Worm (Caenorhabditis elegans) whole organism, L4 larva: ENCODE measurements around the gene smc-5.

Experiments
- F26F4.8 ChIP-seq: fragments of 200-800 bp; sonication (Bioruptor generic); conservative IDR thresholded peaks from 2 replicates; pipeline ENCODE4 v1.3.6; 2022; ENCODE audit warnings: missing genetic modification characterization, missing compliant biosample characterization
- F37D6.2 ChIP-seq: sonication (generic microtip); optimal IDR thresholded peaks from 2 replicates; lab custom pipeline; 2016; ENCODE audit warnings: mild to moderate bottlenecking, missing genetic modification characterization, missing compliant biosample characterization
- T26A8.4 ChIP-seq: fragments of 200-800 bp; sonication (Bioruptor generic); IDR thresholded peaks from 2 replicates; pipeline ENCODE4 v1.3.6; 2022; ENCODE audit warnings: missing genetic modification characterization, missing compliant biosample characterization
- Y105C5A.15 ChIP-seq: fragments of 200-800 bp; sonication (Bioruptor generic); IDR thresholded peaks from 2 replicates; pipeline ENCODE4 v1.3.6; 2022; ENCODE audit warnings: missing genetic modification characterization, missing compliant biosample characterization
- Y75B8A.6 ChIP-seq: fragments of 200-800 bp; sonication (Bioruptor generic); IDR thresholded peaks from 2 replicates; pipeline ENCODE4 v1.3.6; 2022; ENCODE audit warnings: missing genetic modification reagents, missing genetic modification characterization, missing compliant biosample characterization
- ZK546.5 ChIP-seq, 2 experiments: sonication (generic microtip); optimal IDR thresholded peaks; 2 replicates each; lab custom pipeline; 2017; ENCODE audit warnings: missing biosample characterization in 2 of 2, missing genetic modification characterization in 2 of 2
- ama-1 ChIP-seq: fragments of 150-350 bp; optimal IDR thresholded peaks from 2 replicates; lab custom pipeline; 2014; ENCODE audit warnings: inconsistent platforms, mixed read lengths
- arid-1 ChIP-seq: fragments of 200-800 bp; sonication (Bioruptor generic); conservative IDR thresholded peaks from 2 replicates; pipeline ENCODE4 v1.3.6; 2022; ENCODE audit warnings: missing genetic modification reagents, missing genetic modification characterization, missing compliant biosample characterization
- ceh-20 ChIP-seq: fragments of 200-800 bp; sonication (Bioruptor generic); IDR thresholded peaks from 2 replicates; pipeline ENCODE4 v1.3.6; 2022; ENCODE audit warnings: missing genetic modification reagents, missing genetic modification characterization, missing compliant biosample characterization
- ceh-32 ChIP-seq: sonication (generic microtip); optimal IDR thresholded peaks from 2 replicates; lab custom pipeline; 2016; ENCODE audit warnings: mild to moderate bottlenecking, missing genetic modification characterization, missing compliant biosample characterization; ENCODE audit not compliant: poor library complexity
- ceh-44 ChIP-seq: fragments of 200-800 bp; sonication (Bioruptor generic); IDR thresholded peaks from 2 replicates; pipeline ENCODE4 v1.3.6; 2022; ENCODE audit warnings: missing genetic modification reagents, missing genetic modification characterization, missing compliant biosample characterization
- ces-1 ChIP-seq: fragments of 150-350 bp; sonication (generic microtip); optimal IDR thresholded peaks from 4 replicates; lab custom pipeline; 2014; ENCODE audit warnings: missing biosample characterization, missing genetic modification reagents, missing genetic modification characterization
- cey-2 ChIP-seq: sonication (generic microtip); optimal IDR thresholded peaks from 3 replicates; lab custom pipeline; 2017; ENCODE audit warnings: missing genetic modification characterization, mild to moderate bottlenecking, missing compliant biosample characterization, antibody characterized with exemption, borderline replicate concordance; ENCODE audit not compliant: insufficient read depth
- daf-16 ChIP-seq, 3 experiments: sonication (generic microtip); optimal IDR thresholded peaks; 2 replicates each; lab custom pipeline; 2016 to 2017; ENCODE audit warnings: missing genetic modification characterization in 3 of 3, missing genetic modification reagents in 3 of 3, mild to moderate bottlenecking in 2 of 3, missing compliant biosample characterization in 2 of 3, missing biosample characterization in 1 of 3, moderate library complexity in 1 of 3
- daf-8 ChIP-seq: fragments of 200-800 bp; sonication (Bioruptor generic); IDR thresholded peaks from 2 replicates; pipeline ENCODE4 v1.3.6; 2022; ENCODE audit warnings: missing genetic modification characterization, missing compliant biosample characterization
- dmd-6 ChIP-seq: fragments of 200-800 bp; sonication (Bioruptor generic); IDR thresholded peaks from 2 replicates; pipeline ENCODE4 v1.3.6; 2022; ENCODE audit warnings: missing genetic modification reagents, missing genetic modification characterization, missing compliant biosample characterization
- dmd-8 ChIP-seq: fragments of 200-800 bp; sonication (Bioruptor generic); IDR thresholded peaks from 2 replicates; pipeline ENCODE4 v1.3.6; 2022; ENCODE audit warnings: missing genetic modification characterization, missing compliant biosample characterization
- dpl-1 ChIP-seq: fragments of 150-350 bp; optimal IDR thresholded peaks from 2 replicates; lab custom pipeline; 2014; ENCODE audit warnings: missing biosample characterization, missing genetic modification reagents, missing genetic modification characterization
- dve-1 ChIP-seq: sonication (generic microtip); optimal IDR thresholded peaks from 2 replicates; lab custom pipeline; 2017; ENCODE audit warnings: antibody characterized with exemption, mild to moderate bottlenecking, missing genetic modification characterization, missing compliant biosample characterization; ENCODE audit not compliant: insufficient read depth
- egl-27 ChIP-seq: sonication (generic microtip); optimal IDR thresholded peaks from 3 replicates; lab custom pipeline; 2017; ENCODE audit warnings: missing biosample characterization, missing genetic modification reagents, missing genetic modification characterization
- egl-43 ChIP-seq: fragments of 200-800 bp; sonication (Bioruptor generic); IDR thresholded peaks from 2 replicates; pipeline ENCODE4 v1.3.6; 2022; ENCODE audit warnings: missing genetic modification reagents, missing genetic modification characterization, missing compliant biosample characterization
- hlh-11 ChIP-seq: fragments of 200-800 bp; sonication (Bioruptor generic); optimal IDR thresholded peaks from 2 replicates; lab custom pipeline; 2018; ENCODE audit warnings: mild to moderate bottlenecking, missing genetic modification characterization, missing compliant biosample characterization
- hlh-30 ChIP-seq: sonication (generic microtip); optimal IDR thresholded peaks from 2 replicates; lab custom pipeline; 2017; ENCODE audit warnings: antibody characterized with exemption, mild to moderate bottlenecking, missing genetic modification characterization, missing compliant biosample characterization; ENCODE audit not compliant: insufficient read depth
- hmg-1.1 ChIP-seq: fragments of 200-800 bp; sonication (Bioruptor generic); IDR thresholded peaks from 2 replicates; pipeline ENCODE4 v1.3.6; 2022; ENCODE audit warnings: missing genetic modification reagents, missing genetic modification characterization, missing compliant biosample characterization
- lin-1 ChIP-seq: fragments of 200-800 bp; sonication (Bioruptor generic); IDR thresholded peaks from 2 replicates; pipeline ENCODE4 v1.3.6; 2022; ENCODE audit warnings: missing genetic modification reagents, missing genetic modification characterization, missing compliant biosample characterization
- lin-15B ChIP-seq: fragments of 150-350 bp; sonication (generic microtip); optimal IDR thresholded peaks from 3 replicates; lab custom pipeline; 2014; ENCODE audit warnings: missing biosample characterization, missing genetic modification characterization
- lin-38 ChIP-seq: fragments of 200-800 bp; sonication (Bioruptor generic); IDR thresholded peaks from 2 replicates; pipeline ENCODE4 v1.3.6; 2022; ENCODE audit warnings: missing genetic modification reagents, missing genetic modification characterization, missing compliant biosample characterization
- lin-39 ChIP-seq: fragments of 150-350 bp; optimal IDR thresholded peaks from 2 replicates; lab custom pipeline; 2014; ENCODE audit warnings: missing biosample characterization, missing genetic modification reagents, missing genetic modification characterization
- lsy-2 ChIP-seq, 2 experiments: fragments of 150-350 bp in 1 of 2; sonication (generic microtip) in 1 of 2; optimal IDR thresholded peaks; 2 replicates each; lab custom pipeline; 2014 to 2017; ENCODE audit warnings: missing biosample characterization in 2 of 2, missing genetic modification characterization in 2 of 2
- madf-5 ChIP-seq, 2 experiments: fragments of 200-800 bp; sonication (Bioruptor generic); IDR thresholded peaks; 2 replicates each; pipeline ENCODE4 v1.3.6; 2022; ENCODE audit warnings: missing compliant biosample characterization in 2 of 2, missing genetic modification characterization in 2 of 2
- madf-9 ChIP-seq: fragments of 200-800 bp; sonication (Bioruptor generic); conservative IDR thresholded peaks from 2 replicates; pipeline ENCODE4 v1.3.6; 2022; ENCODE audit warnings: missing genetic modification reagents, missing genetic modification characterization, missing compliant biosample characterization
- mdt-29 ChIP-seq: fragments of 200-800 bp; sonication (Bioruptor generic); IDR thresholded peaks from 2 replicates; pipeline ENCODE4 v1.3.6; 2022; ENCODE audit warnings: missing genetic modification reagents, missing genetic modification characterization, missing compliant biosample characterization
- mes-2 ChIP-seq: sonication (generic microtip); optimal IDR thresholded peaks from 2 replicates; lab custom pipeline; 2016; ENCODE audit warnings: missing genotype, mild to moderate bottlenecking, missing genetic modification characterization, missing compliant biosample characterization; ENCODE audit not compliant: poor library complexity, severe bottlenecking
- mxl-2 ChIP-seq: fragments of 200-800 bp; sonication (Bioruptor generic); conservative IDR thresholded peaks from 2 replicates; pipeline ENCODE4 v1.3.6; 2022; ENCODE audit warnings: missing genetic modification reagents, missing genetic modification characterization, missing compliant biosample characterization
- nhr-10 ChIP-seq: fragments of 150-350 bp; optimal IDR thresholded peaks from 2 replicates; lab custom pipeline; 2014; ENCODE audit warnings: missing biosample characterization, missing genetic modification characterization
- nhr-111 ChIP-seq: fragments of 200-800 bp; sonication (Bioruptor generic); optimal IDR thresholded peaks from 2 replicates; lab custom pipeline; 2018; ENCODE audit warnings: mild to moderate bottlenecking, missing genetic modification characterization, missing compliant biosample characterization
- nhr-25 ChIP-seq: sonication (generic microtip); optimal IDR thresholded peaks from 2 replicates; lab custom pipeline; 2017; ENCODE audit warnings: missing genetic modification characterization, mild to moderate bottlenecking, missing compliant biosample characterization, antibody characterized with exemption, moderate library complexity, borderline replicate concordance; ENCODE audit not compliant: insufficient read depth
- nhr-48 ChIP-seq: sonication (generic microtip); optimal IDR thresholded peaks from 2 replicates; lab custom pipeline; 2016; ENCODE audit warnings: mild to moderate bottlenecking, missing genetic modification characterization, missing compliant biosample characterization
- nhr-77 ChIP-seq: fragments of 150-350 bp; optimal IDR thresholded peaks from 2 replicates; lab custom pipeline; 2014; ENCODE audit warnings: missing biosample characterization, missing genetic modification characterization
- rbr-2 ChIP-seq: sonication (generic microtip); optimal IDR thresholded peaks from 2 replicates; lab custom pipeline; 2016; ENCODE audit warnings: missing genotype, missing genetic modification characterization, missing compliant biosample characterization
- saeg-2 ChIP-seq: fragments of 200-800 bp; sonication (Bioruptor generic); IDR thresholded peaks from 2 replicates; pipeline ENCODE4 v1.3.6; 2022; ENCODE audit warnings: missing genetic modification reagents, missing genetic modification characterization, missing compliant biosample characterization
- set-16 ChIP-seq: fragments of 200-800 bp; sonication (Bioruptor generic); IDR thresholded peaks from 2 replicates; pipeline ENCODE4 v1.3.6; 2022; ENCODE audit warnings: missing genetic modification reagents, missing genetic modification characterization, missing compliant biosample characterization
- spr-1 ChIP-seq: sonication (generic microtip); optimal IDR thresholded peaks from 2 replicates; lab custom pipeline; 2016; ENCODE audit warnings: mild to moderate bottlenecking, missing genetic modification characterization, missing compliant biosample characterization
- tra-1 ChIP-seq: fragments of 200-800 bp; sonication (Bioruptor generic); IDR thresholded peaks from 2 replicates; pipeline ENCODE4 v1.3.6; 2022; ENCODE audit warnings: missing genetic modification reagents, missing genetic modification characterization, missing compliant biosample characterization
- zag-1 ChIP-seq: fragments of 150-350 bp; optimal IDR thresholded peaks from 2 replicates; lab custom pipeline; 2014; ENCODE audit warnings: missing biosample characterization, missing genetic modification characterization
- zfp-2 ChIP-seq: sonication (generic microtip); optimal IDR thresholded peaks from 2 replicates; lab custom pipeline; 2016; ENCODE audit warnings: mild to moderate bottlenecking, missing genetic modification characterization, missing compliant biosample characterization
- zip-11 ChIP-seq: fragments of 200-800 bp; sonication (Bioruptor generic); IDR thresholded peaks from 2 replicates; pipeline ENCODE4 v1.3.6; 2022; ENCODE audit warnings: missing genetic modification characterization, missing compliant biosample characterization
- zip-2 ChIP-seq: fragments of 150-350 bp; optimal IDR thresholded peaks from 2 replicates; lab custom pipeline; 2014; ENCODE audit warnings: missing biosample characterization, missing genetic modification characterization
- ztf-11 ChIP-seq: fragments of 150-350 bp; optimal IDR thresholded peaks from 2 replicates; lab custom pipeline; 2014; ENCODE audit warnings: missing biosample characterization, missing genetic modification characterization

Gene smc-5

ce11 chrII:5081124-5081913 lies 19.4 kb downstream of the smc-5 start, which contains the start of gene dsh-2 (continued):
- TF ChIP-seq ceh-44, result no peak
- peak; percentile 55 for TF ChIP-seq hlh-11 (tag; lab: Kevin White, UChicago)
- no peak for TF ChIP-seq spr-1 (tag; lab: Kevin White, UChicago)
- no peak for TF ChIP-seq daf-8 (GFP tag; lab: Robert Waterston, UW)
- TF ChIP-seq dpl-1 (GFP tag; lab: Kevin White, UChicago), result peak; percentile 77
- TF ChIP-seq lsy-2 (tag; optimal IDR thresholded peaks at IDR 0.05; lab: Kevin White, UChicago), result peak in 1 of 2 experiments; percentile 73
- no peak for TF ChIP-seq nhr-111
- TF ChIP-seq ama-1, result no peak
- TF ChIP-seq zfp-2 (tag; lab: Kevin White, UChicago), result no peak
- no peak for TF ChIP-seq F37D6.2 (tag; lab: Kevin White, UChicago)
- TF ChIP-seq hlh-30, result peak; percentile 84
- TF ChIP-seq madf-9 (GFP tag; lab: Robert Waterston, UW), result no peak
- no peak for TF ChIP-seq set-16 (GFP tag; lab: Robert Waterston, UW)
- TF ChIP-seq lin-38 (GFP tag; lab: Robert Waterston, UW), result peak; percentile 55
- TF ChIP-seq ceh-20 (GFP tag; lab: Robert Waterston, UW), result no peak
- no peak for TF ChIP-seq egl-27 (tag; lab: Kevin White, UChicago)
- TF ChIP-seq dmd-6, result peak; percentile 13; the same call in 1 of the 2 replicates
- no peak for TF ChIP-seq lin-1 (GFP tag; lab: Robert Waterston, UW)
- no peak for TF ChIP-seq ztf-11 (tag; lab: Kevin White, UChicago)
- no peak for TF ChIP-seq cey-2 (tag; lab: Kevin White, UChicago)
- peak; percentile 85 for TF ChIP-seq mes-2 (tag; lab: Kevin White, UChicago)
- no peak for TF ChIP-seq zip-2 (tag; lab: Kevin White, UChicago)
- TF ChIP-seq Y75B8A.6 (GFP tag; lab: Robert Waterston, UW), result no peak
- TF ChIP-seq zip-11, result no peak
- TF ChIP-seq lin-15B (tag; lab: Kevin White, UChicago), result no peak
- TF ChIP-seq hmg-1.1 (GFP tag; lab: Robert Waterston, UW), result no peak
- TF ChIP-seq dmd-8 (GFP tag; lab: Robert Waterston, UW), result no peak
- TF ChIP-seq zag-1 (tag; lab: Kevin White, UChicago), result no peak
- TF ChIP-seq lin-39 (tag; lab: Kevin White, UChicago), result no peak
- TF ChIP-seq madf-5 (GFP tag; IDR thresholded peaks at IDR 0.05; lab: Robert Waterston, UW), result no peak
- no peak for TF ChIP-seq nhr-77 (tag; lab: Kevin White, UChicago)
- TF ChIP-seq T26A8.4 (GFP tag; lab: Robert Waterston, UW), result no peak
- no peak for TF ChIP-seq mxl-2 (GFP tag; lab: Robert Waterston, UW)
- no peak for TF ChIP-seq nhr-10 (tag; lab: Kevin White, UChicago)
- TF ChIP-seq dve-1 (tag; lab: Kevin White, UChicago), result peak; percentile 70
- TF ChIP-seq Y105C5A.15 (GFP tag; lab: Robert Waterston, UW), result no peak
- TF ChIP-seq mdt-29 (GFP tag; lab: Robert Waterston, UW), result no peak
- no peak for TF ChIP-seq ces-1 (GFP tag; lab: Kevin White, UChicago)
- peak; percentile 26 for TF ChIP-seq rbr-2 (tag; lab: Kevin White, UChicago)
- no peak for TF ChIP-seq egl-43
- no peak for TF ChIP-seq ZK546.5 (tag; optimal IDR thresholded peaks at IDR 0.05; lab: Kevin White, UChicago)
- no peak for TF ChIP-seq daf-16 (GFP tag; optimal IDR thresholded peaks at IDR 0.05; lab: Kevin White, UChicago)
- TF ChIP-seq daf-16 (tag; optimal IDR thresholded peaks at IDR 0.05; lab: Kevin White, UChicago), result peak; percentile 50
- no peak for TF ChIP-seq ceh-32 (tag; lab: Kevin White, UChicago)
- TF ChIP-seq saeg-2, result no peak
- TF ChIP-seq arid-1, result no peak
- TF ChIP-seq F26F4.8, result no peak
- no peak for TF ChIP-seq nhr-48 (tag; lab: Kevin White, UChicago)
- no peak for TF ChIP-seq tra-1 (GFP tag; lab: Robert Waterston, UW)
- no peak for TF ChIP-seq nhr-25 (tag; lab: Kevin White, UChicago)
